Fruit fly (Drosophila melanogaster) whole organism, embryonic: Measurements from ENCODE around the gene phol.

Source experiments
- Awh ChIP-seq: fragments of 200-800 bp; sonication (Bioruptor generic); IDR thresholded peaks from 2 replicates; pipeline ENCODE4, ENCODE4 v1.3.6; 2022; ENCODE audit warnings: missing biosample characterization, missing genetic modification characterization
- CG10147 ChIP-seq: fragments of 200-800 bp; sonication (Bioruptor generic); optimal IDR thresholded peaks from 2 replicates; lab custom pipeline; 2019; ENCODE audit warnings: missing biosample characterization, mild to moderate bottlenecking, missing genetic modification characterization, moderate library complexity
- CG1024 ChIP-seq: fragments of 200-800 bp; sonication (Bioruptor generic); IDR thresholded peaks from 2 replicates; pipeline ENCODE4 v1.3.6; 2022; ENCODE audit warnings: missing biosample characterization, missing genetic modification characterization
- CG10565 ChIP-seq: fragments of 200-800 bp; sonication (Bioruptor generic); optimal IDR thresholded peaks from 3 replicates; lab custom pipeline; 2016; ENCODE audit warnings: missing biosample characterization, mild to moderate bottlenecking, missing genetic modification characterization
- CG11456 ChIP-seq: fragments of 200-800 bp; sonication (Bioruptor generic); IDR thresholded peaks from 3 replicates; pipeline ENCODE4 v1.3.6; 2022; ENCODE audit warnings: missing biosample characterization, missing genetic modification characterization
- CG11695 ChIP-seq: fragments of 200-800 bp; sonication (Bioruptor generic); IDR thresholded peaks from 3 replicates; pipeline ENCODE4 v1.3.6; 2022; ENCODE audit warnings: missing biosample characterization, missing genetic modification characterization
- CG14014 ChIP-seq: fragments of 200-800 bp; sonication (Bioruptor generic); IDR thresholded peaks from 2 replicates; pipeline ENCODE4 v1.3.6; 2022; ENCODE audit warnings: missing biosample characterization, missing genetic modification characterization
- CG14441 ChIP-seq: fragments of 200-800 bp; sonication (Bioruptor generic); IDR thresholded peaks from 2 replicates; pipeline ENCODE4 v1.3.6; 2022; ENCODE audit warnings: missing biosample characterization, missing genetic modification characterization
- CG17328 ChIP-seq: fragments of 200-800 bp; sonication (Bioruptor generic); IDR thresholded peaks from 2 replicates; pipeline ENCODE4 v1.3.6; 2022; ENCODE audit warnings: missing biosample characterization, missing genetic modification characterization
- CG17359 ChIP-seq: fragments of 200-800 bp; sonication (Bioruptor generic); optimal IDR thresholded peaks from 3 replicates; lab custom pipeline; 2018; ENCODE audit warnings: missing biosample characterization, mild to moderate bottlenecking, missing genetic modification characterization, moderate library complexity
- CG17612 ChIP-seq: fragments of 200-800 bp; sonication (Bioruptor generic); IDR thresholded peaks from 2 replicates; pipeline ENCODE4 v1.3.6; 2022; ENCODE audit warnings: missing biosample characterization, missing genetic modification characterization
- CG1792 ChIP-seq: fragments of 200-800 bp; sonication (Bioruptor generic); optimal IDR thresholded peaks from 2 replicates; lab custom pipeline; 2016; ENCODE audit warnings: missing biosample characterization, missing genetic modification characterization
- CG18764 ChIP-seq: fragments of 200-800 bp; sonication (Bioruptor generic); optimal IDR thresholded peaks from 3 replicates; lab custom pipeline; 2016; ENCODE audit warnings: missing biosample characterization, missing genetic modification characterization
- CG2129 ChIP-seq: fragments of 200-800 bp; sonication (Bioruptor generic); IDR thresholded peaks from 2 replicates; pipeline ENCODE4 v1.3.6; 2022; ENCODE audit warnings: missing biosample characterization, missing genetic modification characterization; ENCODE audit not compliant: partially characterized antibody
- CG2678 ChIP-seq: fragments of 200-800 bp; sonication (Bioruptor generic); optimal IDR thresholded peaks from 3 replicates; lab custom pipeline; 2019; ENCODE audit warnings: missing biosample characterization, mild to moderate bottlenecking, missing genetic modification characterization, moderate library complexity
- CG2889 ChIP-seq: fragments of 200-800 bp; sonication (Bioruptor generic); IDR thresholded peaks from 3 replicates; pipeline ENCODE4 v1.3.6; 2022; ENCODE audit warnings: missing biosample characterization, missing genetic modification characterization
- CG31224 ChIP-seq: fragments of 200-800 bp; sonication (Bioruptor generic); IDR thresholded peaks from 2 replicates; pipeline ENCODE4 v1.3.6; 2022; ENCODE audit warnings: missing biosample characterization, missing genetic modification characterization
- CG3847 ChIP-seq: fragments of 200-800 bp; sonication (Bioruptor generic); IDR thresholded peaks from 2 replicates; pipeline ENCODE4 v1.3.6; 2022; ENCODE audit warnings: missing biosample characterization, missing genetic modification characterization
- CG4617 ChIP-seq: fragments of 200-800 bp; sonication (Bioruptor generic); optimal IDR thresholded peaks from 3 replicates; lab custom pipeline; 2016; ENCODE audit warnings: missing biosample characterization, missing genetic modification characterization, borderline replicate concordance
- CG7556 ChIP-seq: fragments of 200-800 bp; sonication (Bioruptor generic); optimal IDR thresholded peaks from 2 replicates; lab custom pipeline; 2017; ENCODE audit warnings: missing biosample characterization, mild to moderate bottlenecking, missing genetic modification characterization
- CG7745 ChIP-seq: fragments of 200-800 bp; sonication (Bioruptor generic); optimal IDR thresholded peaks from 2 replicates; lab custom pipeline; 2018; ENCODE audit warnings: missing biosample characterization, mild to moderate bottlenecking, missing genetic modification characterization, moderate library complexity
- CG7987 ChIP-seq: fragments of 200-800 bp; sonication (Bioruptor generic); optimal IDR thresholded peaks from 2 replicates; lab custom pipeline; 2018; ENCODE audit warnings: missing biosample characterization, mild to moderate bottlenecking, missing genetic modification characterization, moderate library complexity
- CG8290 ChIP-seq, 3 experiments: fragments of 200-800 bp; sonication (Bioruptor generic); optimal IDR thresholded peaks; 2 replicates each; lab custom pipeline; 2016 to 2019; ENCODE audit warnings: missing biosample characterization in 3 of 3, missing genetic modification characterization in 3 of 3, mild to moderate bottlenecking in 2 of 3, moderate library complexity in 1 of 3
- Dip3 ChIP-seq: fragments of 200-800 bp; sonication (Bioruptor generic); optimal IDR thresholded peaks from 3 replicates; lab custom pipeline; 2016; ENCODE audit warnings: missing biosample characterization, missing genetic modification characterization
- HHEX ChIP-seq: fragments of 200-800 bp; sonication (Bioruptor generic); optimal IDR thresholded peaks from 3 replicates; lab custom pipeline; 2017; ENCODE audit warnings: missing biosample characterization, mild to moderate bottlenecking, missing genetic modification characterization, missing genetic modification reagents
- HLH3B ChIP-seq: fragments of 200-800 bp; sonication (Bioruptor generic); IDR thresholded peaks from 2 replicates; pipeline ENCODE4 v1.3.6; 2022; ENCODE audit warnings: missing biosample characterization, missing genetic modification characterization
- MTF-1 ChIP-seq: fragments of 200-800 bp; sonication (Bioruptor generic); optimal IDR thresholded peaks from 2 replicates; lab custom pipeline; 2018; ENCODE audit warnings: missing biosample characterization, mild to moderate bottlenecking, missing genetic modification characterization, borderline replicate concordance
- NC2α ChIP-seq: fragments of 200-800 bp; sonication (Bioruptor generic); optimal IDR thresholded peaks from 2 replicates; lab custom pipeline; 2016; ENCODE audit warnings: missing biosample characterization, missing genetic modification characterization
- Ravus ChIP-seq: fragments of 200-800 bp; sonication (Bioruptor generic); IDR thresholded peaks from 2 replicates; pipeline ENCODE4 v1.3.6; 2022; ENCODE audit warnings: missing biosample characterization, missing genetic modification characterization
- Xrp1 ChIP-seq: fragments of 200-800 bp; sonication (Bioruptor generic); IDR thresholded peaks from 2 replicates; pipeline ENCODE4 v1.3.6; 2022; ENCODE audit warnings: missing biosample characterization, missing genetic modification characterization
- bab2 ChIP-seq: fragments of 200-800 bp; sonication (Bioruptor generic); optimal IDR thresholded peaks from 2 replicates; lab custom pipeline; 2016; ENCODE audit warnings: missing biosample characterization, missing genetic modification characterization
- cato ChIP-seq: fragments of 200-800 bp; sonication (Bioruptor generic); optimal IDR thresholded peaks from 2 replicates; lab custom pipeline; 2016; ENCODE audit warnings: missing biosample characterization, missing genetic modification characterization, borderline replicate concordance
- chif ChIP-seq, 2 experiments: fragments of 200-800 bp; sonication (Bioruptor generic); optimal IDR thresholded peaks; 3 replicates each; lab custom pipeline; 2016; ENCODE audit warnings: missing biosample characterization in 2 of 2, missing genetic modification characterization in 2 of 2
- chinmo ChIP-seq: fragments of 200-800 bp; sonication (Bioruptor generic); IDR thresholded peaks from 4 replicates; pipeline ENCODE4 v1.3.6; 2022; ENCODE audit warnings: missing biosample characterization, missing genetic modification characterization; ENCODE audit not compliant: partially characterized antibody
- crc ChIP-seq: fragments of 200-800 bp; sonication (Bioruptor generic); optimal IDR thresholded peaks from 2 replicates; lab custom pipeline; 2016; ENCODE audit warnings: missing biosample characterization, missing genetic modification characterization
- exex ChIP-seq: fragments of 200-800 bp; sonication (Bioruptor generic); optimal IDR thresholded peaks from 4 replicates; lab custom pipeline; 2018; ENCODE audit warnings: missing biosample characterization, mild to moderate bottlenecking, missing genetic modification characterization, moderate library complexity
- grau ChIP-seq: fragments of 200-800 bp; optimal IDR thresholded peaks from 3 replicates; lab custom pipeline; 2019; ENCODE audit warnings: missing biosample characterization, mild to moderate bottlenecking, missing genetic modification characterization, moderate library complexity
- h ChIP-seq: fragments of >200 bp; optimal IDR thresholded peaks from 2 replicates; lab custom pipeline; 2017
- jing ChIP-seq: fragments of 200-800 bp; sonication (Bioruptor generic); optimal IDR thresholded peaks from 2 replicates; lab custom pipeline; 2018; ENCODE audit warnings: missing biosample characterization, mild to moderate bottlenecking, missing genetic modification characterization
- ken ChIP-seq: fragments of 200-800 bp; sonication (Bioruptor generic); IDR thresholded peaks from 3 replicates; pipeline ENCODE4 v1.3.6; 2022; ENCODE audit warnings: missing biosample characterization, missing genetic modification characterization
- nom ChIP-seq: fragments of 200-800 bp; sonication (Bioruptor generic); optimal IDR thresholded peaks from 2 replicates; lab custom pipeline; 2017; ENCODE audit warnings: missing biosample characterization, missing genetic modification characterization, mild to moderate bottlenecking, moderate library complexity, missing genetic modification reagents
- odd ChIP-seq: fragments of 200-800 bp; sonication (Bioruptor generic); optimal IDR thresholded peaks from 2 replicates; lab custom pipeline; 2017; ENCODE audit warnings: missing biosample characterization, mild to moderate bottlenecking, missing genetic modification characterization
- pan ChIP-seq, 4 experiments: fragments of >200 bp in 3 of 4; fragments of 200-800 bp in 1 of 4; sonication (Bioruptor generic) in 1 of 4; optimal IDR thresholded peaks in 3 of 4; IDR thresholded peaks in 1 of 4; 2 replicates each; pipeline versions ENCODE4 v1.3.6 to Lab custom; 2017 to 2022; ENCODE audit warnings: missing biosample characterization in 2 of 4, missing genetic modification characterization in 2 of 4, mixed read lengths in 1 of 4
- repo ChIP-seq: fragments of 200-800 bp; sonication (Bioruptor generic); optimal IDR thresholded peaks from 2 replicates; lab custom pipeline; 2016; ENCODE audit warnings: missing biosample characterization, missing genetic modification characterization
- rib ChIP-seq: fragments of 200-800 bp; sonication (Bioruptor generic); IDR thresholded peaks from 2 replicates; pipeline ENCODE4 v1.3.6; 2022; ENCODE audit warnings: missing biosample characterization, missing genetic modification characterization
- scrt ChIP-seq: fragments of 200-800 bp; sonication (Bioruptor generic); optimal IDR thresholded peaks from 2 replicates; lab custom pipeline; 2018; ENCODE audit warnings: missing biosample characterization, mild to moderate bottlenecking, missing genetic modification characterization, moderate library complexity
- sob ChIP-seq: fragments of 200-800 bp; sonication (Bioruptor generic); IDR thresholded peaks from 2 replicates; pipeline ENCODE4 v1.3.6; 2022; ENCODE audit warnings: missing biosample characterization, missing genetic modification characterization
- tap ChIP-seq: fragments of 200-800 bp; optimal IDR thresholded peaks from 3 replicates; lab custom pipeline; 2019; ENCODE audit warnings: missing biosample characterization, mild to moderate bottlenecking, missing genetic modification characterization, moderate library complexity

phol gene

DNA sequence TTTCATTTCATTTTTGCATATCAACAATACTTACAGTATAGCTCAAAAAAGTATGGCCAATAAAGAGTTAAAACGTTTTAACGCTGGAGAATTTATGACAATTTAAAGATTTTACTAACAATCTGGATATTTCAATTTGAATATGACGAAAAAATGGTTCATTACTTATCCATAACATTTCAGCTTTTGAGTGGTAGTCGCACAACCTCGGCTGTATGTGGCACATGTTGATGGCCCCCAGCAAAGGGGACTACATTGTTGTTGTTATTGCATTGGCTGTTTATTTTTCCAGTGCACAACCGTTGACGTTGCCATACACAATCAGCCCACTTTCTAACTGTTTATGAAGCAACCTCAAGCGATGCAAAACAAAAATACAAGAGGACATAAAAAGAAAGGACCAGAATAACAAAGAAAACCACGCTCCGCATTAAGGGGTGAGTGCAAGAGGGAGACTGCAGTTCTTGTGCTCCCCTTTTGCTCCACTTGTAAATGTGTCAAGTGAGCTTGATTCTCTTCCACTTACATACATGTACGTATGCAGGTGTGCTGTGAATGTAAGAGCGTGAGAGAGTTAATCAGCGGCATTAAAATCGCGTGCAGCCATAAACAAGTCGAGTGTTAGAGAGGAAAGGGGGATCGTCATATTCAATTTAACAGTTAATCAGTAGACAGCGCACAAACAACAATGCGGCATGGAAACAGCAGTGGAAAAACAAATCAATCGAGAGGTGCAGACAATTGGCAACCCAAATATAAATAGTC lies 35.8 kb downstream of the phol start (continued):
- TF ChIP-seq CG11695 (peak; percentile 74; the same call in 2 of the 3 replicates), scrt (GFP tag; lab: Kevin White, UChicago) (peak; percentile 4), exex (tag; lab: Kevin White, UChicago) (no peak), CG4617 (GFP tag; lab: Kevin White, UChicago) (no peak), Dip3 (GFP tag; lab: Kevin White, UChicago) (no peak), CG18764 (GFP tag; lab: Kevin White, UChicago) (no peak), CG11456 (GFP tag; lab: Robert Waterston, UW) (0 out of 3 replicates have a peak, but pooled peaks have one; percentile 24), bab2 (peak; percentile 18), CG10565 (GFP tag; lab: Kevin White, UChicago) (no peak), jing (GFP tag; lab: Kevin White, UChicago) (peak; percentile 18), CG7987 (GFP tag; lab: Kevin White, UChicago) (no peak), CG3847 (GFP tag; lab: Robert Waterston, UW) (peak; percentile 12; the same call in 1 of the 2 replicates), Awh (peak; percentile 68), CG17612 (GFP tag; lab: Robert Waterston, UW) (no peak), crc (GFP tag; lab: Kevin White, UChicago) (no peak), Ravus (GFP tag; lab: Robert Waterston, UW) (no peak), CG8290 (GFP tag; optimal IDR thresholded peaks at IDR 0.05; lab: Kevin White, UChicago) (no peak), CG8290 (tag; optimal IDR thresholded peaks at IDR 0.05; lab: Kevin White, UChicago) (peak in 1 of 2 experiments; percentile 43), CG1792 (no peak), CG14441 (peak; percentile 54), CG31224 (GFP tag; lab: Robert Waterston, UW) (no peak), HLH3B (GFP tag; lab: Robert Waterston, UW) (peak; percentile 65; the same call in 1 of the 2 replicates), MTF-1 (GFP tag; lab: Kevin White, UChicago) (no peak), nom (peak; percentile 90), CG14014 (GFP tag; lab: Robert Waterston, UW) (peak; percentile 53; the same call in 1 of the 2 replicates), CG2889 (GFP tag; lab: Robert Waterston, UW) (no peak), cato (GFP tag; lab: Kevin White, UChicago) (no peak), chif (GFP tag; optimal IDR thresholded peaks at IDR 0.05; lab: Kevin White, UChicago) (peak in 1 of 2 experiments; percentile 28), ken (GFP tag; lab: Robert Waterston, UW) (peak; percentile 56; the same call in 1 of the 3 replicates), rib (GFP tag; lab: Robert Waterston, UW) (no peak), CG17328 (GFP tag; lab: Robert Waterston, UW) (peak; percentile 69), chinmo (GFP tag; lab: Robert Waterston, UW) (no peak), CG17359 (peak; percentile 66), CG2129 (GFP tag; lab: Robert Waterston, UW) (no peak), Xrp1 (GFP tag; lab: Robert Waterston, UW) (peak; percentile 63; the same call in 1 of the 2 replicates), CG10147 (GFP tag; lab: Kevin White, UChicago) (peak; percentile 49), sob (0 out of 2 replicates have a peak, but pooled peaks have one; percentile 7), HHEX (GFP tag; lab: Kevin White, UChicago) (peak; percentile 42), NC2α (GFP tag; lab: Kevin White, UChicago) (no peak), h (lab: Kevin White, UChicago) (no peak), CG2678 (peak; percentile 66), pan (optimal IDR thresholded peaks at IDR 0.05; lab: Kevin White, UChicago) (no peak), pan (GFP tag; optimal IDR thresholded peaks at IDR 0.05 in 1 of 2, IDR thresholded peaks at IDR 0.05 in 1 of 2) (peak in 1 of 2 experiments; percentile 63), tap (tag; lab: Kevin White, UChicago) (peak; percentile 44), CG1024 (GFP tag; lab: Robert Waterston, UW) (peak; percentile 26; the same call in 1 of the 2 replicates), CG7745 (no peak), odd (GFP tag; lab: Kevin White, UChicago) (peak; percentile 44), CG7556 (GFP tag; lab: Kevin White, UChicago) (peak; percentile 62), grau (peak; percentile 50), repo (GFP tag; lab: Kevin White, UChicago) (no peak)
